Worm (Caenorhabditis elegans): Measurements from ENCODE around the gene efr-3.

- TF ChIP-seq ama-1 (optimal IDR thresholded peaks at IDR 0.05) = no peak
- TF ChIP-seq che-1 (tag; optimal IDR thresholded peaks at IDR 0.05) = peak; percentile 24
- TF ChIP-seq tbx-2 (tag; optimal IDR thresholded peaks at IDR 0.05) = peak; percentile 72
- no peak for TF ChIP-seq ceh-22 (tag; optimal IDR thresholded peaks at IDR 0.05)
- TF ChIP-seq ceh-34 (tag; optimal IDR thresholded peaks at IDR 0.05) = peak; percentile 75
- no peak for TF ChIP-seq F13H6.1 (tag; optimal IDR thresholded peaks at IDR 0.05)
- no peak for TF ChIP-seq T23F11.4 (GFP tag; optimal IDR thresholded peaks at IDR 0.05)
- TF ChIP-seq elt-2 (tag; optimal IDR thresholded peaks at IDR 0.05) = peak; percentile 53
- TF ChIP-seq ceh-24 (tag; optimal IDR thresholded peaks at IDR 0.05) = no peak
- TF ChIP-seq unc-3 (GFP tag; conservative IDR thresholded peaks at IDR 0.05) = no peak; the same call in 1 of the 2 replicates
- TF ChIP-seq unc-3 (tag; optimal IDR thresholded peaks at IDR 0.05) = no peak
- TF ChIP-seq ceh-2 (tag; optimal IDR thresholded peaks at IDR 0.05) = peak; percentile 30
- TF ChIP-seq hlh-30 (tag; optimal IDR thresholded peaks at IDR 0.05; ENCODE audit: insufficient read depth) = peak; percentile 85
- TF ChIP-seq pqm-1 (tag; optimal IDR thresholded peaks at IDR 0.05) = no peak
Observed at ce11 chrII:6331222-6331830, 10.4 kb upstream of the efr-3 start, which contains the start of gene set-4.
